Fruit fly (Drosophila melanogaster): Measurements from ENCODE around the gene viaf.

Gene viaf

DNA sequence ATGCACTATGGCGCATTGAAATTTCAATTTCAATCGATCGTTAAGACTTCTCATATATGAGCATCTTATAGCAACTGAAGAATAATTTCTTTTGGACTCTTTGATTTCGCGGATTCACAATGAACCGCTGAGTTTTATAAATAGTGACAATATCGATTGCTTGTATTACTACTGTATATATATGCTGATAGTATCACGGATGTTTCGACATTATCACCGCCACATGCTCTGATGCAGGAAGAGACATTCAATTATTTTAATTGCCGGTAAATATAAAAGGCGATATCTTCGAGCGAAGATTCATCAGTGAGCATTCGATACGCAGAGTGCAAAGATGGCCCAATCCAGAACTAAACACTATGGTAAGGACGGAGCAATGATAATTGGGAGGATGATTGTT lies 43.4 kb downstream of the viaf start, which contains the start of gene CG17826:
Gene CG17826, plus strand, starts transcription at position 301 of the 400 bp plus-strand sequence.
- TF ChIP-seq CTCF (optimal IDR thresholded peaks at IDR 0.05) (no peak), CG8478 (optimal IDR thresholded peaks at IDR 0.05) (no peak)

DNA sequence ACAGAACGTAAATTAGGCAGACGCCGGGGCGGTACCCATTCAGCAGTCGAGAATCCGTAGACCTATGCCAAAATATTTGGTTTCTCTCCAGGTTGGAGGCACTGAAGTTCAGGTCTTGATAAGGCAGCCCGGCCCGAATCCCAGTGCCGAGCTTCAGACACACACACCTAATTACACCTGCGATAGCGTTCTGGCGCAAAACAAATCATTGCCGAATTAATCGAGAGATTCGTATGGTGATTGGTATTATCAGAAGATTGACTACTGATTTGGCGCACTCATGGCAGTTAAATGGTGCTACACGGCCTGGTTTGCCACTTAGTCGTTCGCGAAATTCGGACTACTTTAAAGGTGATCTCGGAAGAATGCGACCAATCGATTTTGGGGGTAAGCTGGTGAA lies 45.6 kb downstream of the viaf start, which contains the start of gene CG7252:
Gene CG7252, plus strand, starts transcription at position 319 of the 400 bp plus-strand sequence.
- TF ChIP-seq CTCF (optimal IDR thresholded peaks at IDR 0.05) (no peak), CG8478 (optimal IDR thresholded peaks at IDR 0.05) (no peak)

DNA sequence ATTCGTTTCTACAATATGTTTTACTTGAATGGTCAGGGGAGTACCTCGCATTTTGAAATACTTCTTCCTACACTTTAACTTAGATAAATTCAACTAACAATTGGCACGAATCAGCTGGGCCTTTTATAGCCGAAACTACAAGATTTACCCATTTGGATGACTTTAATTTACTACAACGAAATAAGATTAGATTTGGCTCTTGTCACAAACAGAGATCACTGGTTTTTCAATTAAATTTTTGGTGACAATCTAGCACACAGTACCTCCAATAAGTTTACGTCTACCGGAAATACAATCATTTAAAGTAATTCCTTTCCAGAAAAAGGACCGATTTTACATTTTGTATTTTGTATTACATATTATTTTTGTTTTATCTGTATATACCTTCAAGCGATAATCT lies 48.2 kb downstream of the viaf start, which contains the start of gene CG5883:
Gene CG5883, minus strand, starts transcription at position 101 of the 400 bp plus-strand sequence.
- TF ChIP-seq CG8478 (optimal IDR thresholded peaks at IDR 0.05) (no peak), CTCF (optimal IDR thresholded peaks at IDR 0.05) (no peak)
